Worm (Caenorhabditis elegans) whole organism, L4 larva: ENCODE measurements around the gene sfxn-1.1.

Experiments used
- D1046.2 ChIP-seq: fragments of 200-800 bp; sonication (Bioruptor generic); IDR thresholded peaks from 2 replicates; pipeline ENCODE4 v1.3.6; 2022; ENCODE audit warnings: missing genetic modification characterization, missing compliant biosample characterization
- F26F4.8 ChIP-seq: fragments of 200-800 bp; sonication (Bioruptor generic); conservative IDR thresholded peaks from 2 replicates; pipeline ENCODE4 v1.3.6; 2022; ENCODE audit warnings: missing genetic modification characterization, missing compliant biosample characterization
- Y48G9A.11 ChIP-seq: fragments of 200-800 bp; sonication (Bioruptor generic); IDR thresholded peaks from 2 replicates; pipeline ENCODE4 v1.3.6; 2022; ENCODE audit warnings: missing genetic modification reagents, missing genetic modification characterization, missing compliant biosample characterization
- aha-1 ChIP-seq: fragments of 150-350 bp; peaks from one replicate; lab custom pipeline; 2014; ENCODE audit warnings: missing biosample characterization, missing genetic modification characterization
- ceh-28 ChIP-seq: fragments of 150-350 bp; optimal IDR thresholded peaks from 2 replicates; lab custom pipeline; 2014; ENCODE audit warnings: missing biosample characterization, missing genetic modification reagents, missing genetic modification characterization
- ceh-82 ChIP-seq: sonication (generic microtip); optimal IDR thresholded peaks from 2 replicates; lab custom pipeline; 2017; ENCODE audit warnings: missing biosample characterization, missing genetic modification characterization
- ctbp-1 ChIP-seq: fragments of 200-800 bp; sonication (Bioruptor generic); IDR thresholded peaks from 2 replicates; pipeline ENCODE4 v1.3.6; 2022; ENCODE audit warnings: missing genetic modification reagents, missing genetic modification characterization, missing compliant biosample characterization
- daf-16 ChIP-seq, 3 experiments: sonication (generic microtip); optimal IDR thresholded peaks; 2 replicates each; lab custom pipeline; 2016 to 2017; ENCODE audit warnings: missing genetic modification characterization in 3 of 3, missing genetic modification reagents in 3 of 3, mild to moderate bottlenecking in 2 of 3, missing compliant biosample characterization in 2 of 3, missing biosample characterization in 1 of 3, moderate library complexity in 1 of 3
- dmd-6 ChIP-seq: fragments of 200-800 bp; sonication (Bioruptor generic); IDR thresholded peaks from 2 replicates; pipeline ENCODE4 v1.3.6; 2022; ENCODE audit warnings: missing genetic modification reagents, missing genetic modification characterization, missing compliant biosample characterization
- fkh-10 ChIP-seq: fragments of 150-350 bp; optimal IDR thresholded peaks from 2 replicates; lab custom pipeline; 2014; ENCODE audit warnings: missing biosample characterization, missing genetic modification reagents, missing genetic modification characterization
- hlh-11 ChIP-seq: fragments of 200-800 bp; sonication (Bioruptor generic); optimal IDR thresholded peaks from 2 replicates; lab custom pipeline; 2018; ENCODE audit warnings: mild to moderate bottlenecking, missing genetic modification characterization, missing compliant biosample characterization
- hlh-30 ChIP-seq: sonication (generic microtip); optimal IDR thresholded peaks from 2 replicates; lab custom pipeline; 2017; ENCODE audit warnings: antibody characterized with exemption, mild to moderate bottlenecking, missing genetic modification characterization, missing compliant biosample characterization; ENCODE audit not compliant: insufficient read depth
- hmg-1.1 ChIP-seq: fragments of 200-800 bp; sonication (Bioruptor generic); IDR thresholded peaks from 2 replicates; pipeline ENCODE4 v1.3.6; 2022; ENCODE audit warnings: missing genetic modification reagents, missing genetic modification characterization, missing compliant biosample characterization
- lin-29 ChIP-seq: fragments of 200-800 bp; sonication (Bioruptor generic); IDR thresholded peaks from 2 replicates; pipeline ENCODE4 v1.3.6; 2022; ENCODE audit warnings: missing genetic modification reagents, missing genetic modification characterization, missing compliant biosample characterization
- madf-9 ChIP-seq: fragments of 200-800 bp; sonication (Bioruptor generic); conservative IDR thresholded peaks from 2 replicates; pipeline ENCODE4 v1.3.6; 2022; ENCODE audit warnings: missing genetic modification reagents, missing genetic modification characterization, missing compliant biosample characterization
- mdl-1 ChIP-seq, 2 experiments: fragments of 150-350 bp in 1 of 2; sonication (generic microtip) in 1 of 2; optimal IDR thresholded peaks; 2 replicates each; lab custom pipeline; 2014 to 2017; ENCODE audit warnings: missing biosample characterization in 2 of 2, missing genetic modification characterization in 2 of 2
- mes-2 ChIP-seq: sonication (generic microtip); optimal IDR thresholded peaks from 2 replicates; lab custom pipeline; 2016; ENCODE audit warnings: missing genotype, mild to moderate bottlenecking, missing genetic modification characterization, missing compliant biosample characterization; ENCODE audit not compliant: poor library complexity, severe bottlenecking
- nhr-102 ChIP-seq: sonication (generic microtip); optimal IDR thresholded peaks from 2 replicates; lab custom pipeline; 2016; ENCODE audit warnings: mild to moderate bottlenecking, missing genetic modification characterization, moderate library complexity, missing compliant biosample characterization
- nhr-28 ChIP-seq: fragments of 150-350 bp; optimal IDR thresholded peaks from 2 replicates; lab custom pipeline; 2014; ENCODE audit warnings: missing biosample characterization, missing genetic modification characterization
- pqm-1 ChIP-seq: sonication (generic microtip); optimal IDR thresholded peaks from 2 replicates; lab custom pipeline; 2017; ENCODE audit warnings: missing biosample characterization, missing genetic modification characterization
- saeg-2 ChIP-seq: fragments of 200-800 bp; sonication (Bioruptor generic); IDR thresholded peaks from 2 replicates; pipeline ENCODE4 v1.3.6; 2022; ENCODE audit warnings: missing genetic modification reagents, missing genetic modification characterization, missing compliant biosample characterization
- snpc-1.2 ChIP-seq: fragments of 200-800 bp; sonication (Bioruptor generic); IDR thresholded peaks from 2 replicates; pipeline ENCODE4 v1.3.6; 2022; ENCODE audit warnings: missing genetic modification reagents, missing genetic modification characterization, missing compliant biosample characterization
- snpc-4 ChIP-seq: fragments of 150-350 bp; optimal IDR thresholded peaks from 2 replicates; lab custom pipeline; 2014; ENCODE audit warnings: missing biosample characterization, missing genetic modification characterization
- tra-1 ChIP-seq: fragments of 200-800 bp; sonication (Bioruptor generic); IDR thresholded peaks from 2 replicates; pipeline ENCODE4 v1.3.6; 2022; ENCODE audit warnings: missing genetic modification reagents, missing genetic modification characterization, missing compliant biosample characterization
- unc-130 ChIP-seq: sonication (generic microtip); optimal IDR thresholded peaks from 2 replicates; lab custom pipeline; 2016; ENCODE audit warnings: missing genetic modification reagents, missing genetic modification characterization, missing compliant biosample characterization
- unc-62 ChIP-seq, 3 experiments: fragments of 150-350 bp in 1 of 3; sonication (generic microtip); optimal IDR thresholded peaks in 2 of 3; peaks in 1 of 3; 1 replicate in 1 of 3; 2 replicates in 2 of 3; lab custom pipeline; 2014 to 2017; ENCODE audit warnings: missing biosample characterization in 3 of 3, missing genetic modification characterization in 3 of 3, missing genetic modification reagents in 3 of 3, missing genotype in 1 of 3
- vab-7 ChIP-seq: fragments of 200-800 bp; sonication (Bioruptor generic); IDR thresholded peaks from 2 replicates; pipeline ENCODE4 v1.3.6; 2022; ENCODE audit warnings: missing genetic modification reagents, missing genetic modification characterization, missing compliant biosample characterization
- zag-1 ChIP-seq: fragments of 150-350 bp; optimal IDR thresholded peaks from 2 replicates; lab custom pipeline; 2014; ENCODE audit warnings: missing biosample characterization, missing genetic modification characterization
- zip-2 ChIP-seq: fragments of 150-350 bp; optimal IDR thresholded peaks from 2 replicates; lab custom pipeline; 2014; ENCODE audit warnings: missing biosample characterization, missing genetic modification characterization

sfxn-1.1 gene

ce11 chrII:9556582-9556981 lies 37.9 kb upstream of the sfxn-1.1 start:
- peak in 1 of 2 experiments; percentile 69 for TF ChIP-seq unc-62 (GFP tag; optimal IDR thresholded peaks at IDR 0.05 in 1 of 2; lab: Kevin White, UChicago)
- no peak for TF ChIP-seq unc-62 (tag; optimal IDR thresholded peaks at IDR 0.05; lab: Kevin White, UChicago)
- TF ChIP-seq aha-1 (tag; lab: Kevin White, UChicago), result peak; percentile 91
- no peak for TF ChIP-seq Y48G9A.11

- TF ChIP-seq hlh-30 (tag; lab: Kevin White, UChicago) (peak; percentile 67), aha-1 (tag; lab: Kevin White, UChicago) (peak; percentile 35), mdl-1 (tag; optimal IDR thresholded peaks at IDR 0.05; lab: Kevin White, UChicago) (peak in 1 of 2 experiments; percentile 40), nhr-28 (peak; percentile 55), vab-7 (GFP tag; lab: Robert Waterston, UW) (no peak)
Measured at ce11 chrII:9554925-9555553, 36.4 kb upstream of the sfxn-1.1 start, which contains the start of gene F35H8.2. TSS of gene F35H8.2 (plus strand) at chrII:9555503.

- TF ChIP-seq nhr-102 (no peak), unc-62 (GFP tag; optimal IDR thresholded peaks at IDR 0.05 in 1 of 2; lab: Kevin White, UChicago) (peak in 1 of 2 experiments; percentile 12), unc-62 (tag; optimal IDR thresholded peaks at IDR 0.05; lab: Kevin White, UChicago) (no peak)
Measured at ce11 chrII:9553179-9553578, 34.5 kb upstream of the sfxn-1.1 start, which contains the start of gene F35H8.1. TSS of gene F35H8.1 (minus strand) at chrII:9553279.

- TF ChIP-seq D1046.2 (GFP tag; lab: Robert Waterston, UW) (no peak), tra-1 (GFP tag; lab: Robert Waterston, UW) (no peak), zag-1 (tag; lab: Kevin White, UChicago) (no peak), saeg-2 (GFP tag; lab: Robert Waterston, UW) (no peak), ctbp-1 (GFP tag; lab: Robert Waterston, UW) (no peak), madf-9 (GFP tag; lab: Robert Waterston, UW) (no peak), F26F4.8 (GFP tag; lab: Robert Waterston, UW) (no peak), unc-130 (GFP tag; lab: Kevin White, UChicago) (no peak), lin-29 (GFP tag; lab: Robert Waterston, UW) (no peak), ceh-28 (tag; lab: Kevin White, UChicago) (no peak), fkh-10 (no peak), dmd-6 (no peak), mes-2 (tag; lab: Kevin White, UChicago) (no peak)
- TF ChIP-seq, all 104 proteins: peak for 0
Measured at ce11 chrII:9551536-9551935, 32.9 kb upstream of the sfxn-1.1 start, which contains the start of gene F35H8.12. TSS of gene F35H8.12 (plus strand) at chrII:9551836.

ce11 chrII:9550718-9551117 lies 32.0 kb upstream of the sfxn-1.1 start, which contains the start of gene sra-6:
TSS of gene sra-6 (minus strand) at chrII:9550818.
- TF ChIP-seq snpc-1.2 (GFP tag; lab: Robert Waterston, UW) (no peak), daf-16 (GFP tag; optimal IDR thresholded peaks at IDR 0.05; lab: Kevin White, UChicago) (no peak), daf-16 (tag; optimal IDR thresholded peaks at IDR 0.05; lab: Kevin White, UChicago) (no peak), pqm-1 (tag; lab: Kevin White, UChicago) (no peak), zip-2 (no peak), hlh-11 (no peak), snpc-4 (tag; lab: Kevin White, UChicago) (no peak), hmg-1.1 (no peak)

ce11 chrII:9544386-9544785 lies 25.7 kb upstream of the sfxn-1.1 start, which contains the start of gene sra-7:
TSS of gene sra-7 (plus strand) at chrII:9544686.
- TF ChIP-seq aha-1 (tag; lab: Kevin White, UChicago) (peak; percentile 8), ceh-82 (tag; lab: Kevin White, UChicago) (no peak)
